Worm (Caenorhabditis elegans): ENCODE results near the gene lmd-5.

lmd-5 gene

ce11 chrV:7084612-7085139 is 38.8 kb upstream of the lmd-5 start, which contains the start of gene mys-1:
TSS of gene mys-1 (minus strand) at chrV:7084662.
- TF ChIP-seq snpc-1.3 (tag; optimal IDR thresholded peaks at IDR 0.05; ENCODE audit: insufficient read depth) (no peak), ztf-22 (GFP tag; optimal IDR thresholded peaks at IDR 0.05) (no peak), zim-3 (tag; optimal IDR thresholded peaks at IDR 0.05) (no peak), snpc-1.1 (tag; optimal IDR thresholded peaks at IDR 0.05; ENCODE audit: insufficient read depth) (no peak), D2030.7 (GFP tag; IDR thresholded peaks at IDR 0.05) (no peak), ekl-4 (GFP tag; IDR thresholded peaks at IDR 0.05) (no peak), lsl-1 (GFP tag; optimal IDR thresholded peaks at IDR 0.05) (peak; percentile 16), ztf-18 (tag; optimal IDR thresholded peaks at IDR 0.05) (peak; percentile 32), egrh-3 (GFP tag; IDR thresholded peaks at IDR 0.05) (peak; percentile 6; the same call in 1 of the 2 replicates), madf-10 (tag; optimal IDR thresholded peaks at IDR 0.05) (peak; percentile 11), madf-6 (GFP tag; IDR thresholded peaks at IDR 0.05) (peak; percentile 49), lsy-27 (tag; optimal IDR thresholded peaks at IDR 0.05; ENCODE audit: borderline replicate concordance, insufficient read depth) (no peak), rec-8 (tag; optimal IDR thresholded peaks at IDR 0.05) (peak in 1 of 2 experiments; percentile 16), F23B12.7 (tag; optimal IDR thresholded peaks at IDR 0.05; ENCODE audit: insufficient read depth) (peak; percentile 26), somi-1 (GFP tag; optimal IDR thresholded peaks at IDR 0.05) (no peak), rpc-1 (optimal IDR thresholded peaks at IDR 0.05) (no peak), rpc-1 (tag; optimal IDR thresholded peaks at IDR 0.05) (no peak), ceh-27 (GFP tag; optimal IDR thresholded peaks at IDR 0.05) (peak; percentile 13), ztf-6 (GFP tag; IDR thresholded peaks at IDR 0.05) (no peak), aptf-2 (GFP tag; conservative IDR thresholded peaks at IDR 0.05) (no peak), lin-54 (GFP tag; optimal IDR thresholded peaks at IDR 0.05) (peak; percentile 99), hrde-1 (tag; optimal IDR thresholded peaks at IDR 0.05; ENCODE audit: borderline replicate concordance) (no peak), K12H6.12 (tag; optimal IDR thresholded peaks at IDR 0.05) (peak; percentile 10), K11D2.4 (GFP tag; IDR thresholded peaks at IDR 0.05) (0 out of 2 replicates have a peak, but pooled peaks have one; percentile 27), tbp1 (GFP tag; optimal IDR thresholded peaks at IDR 0.05) (peak; percentile 14), attf-5 (GFP tag; optimal IDR thresholded peaks at IDR 0.05) (peak; percentile 17), dox-1 (GFP tag; IDR thresholded peaks at IDR 0.05) (peak; percentile 51; the same call in 1 of the 2 replicates), cebp-1 (GFP tag; IDR thresholded peaks at IDR 0.05) (no peak), cebp-1 (tag; optimal IDR thresholded peaks at IDR 0.05) (peak; percentile 70), mes-4 (tag; optimal IDR thresholded peaks at IDR 0.05) (no peak), bed-1 (GFP tag; IDR thresholded peaks at IDR 0.05) (no peak), atf-7 (tag; optimal IDR thresholded peaks at IDR 0.05) (no peak), lin-35 (GFP tag; optimal IDR thresholded peaks at IDR 0.05) (peak in 2 of 3 experiments; percentile 45 to 92), mcd-1 (GFP tag; IDR thresholded peaks at IDR 0.05) (peak; percentile 66), efl-1 (GFP tag; optimal IDR thresholded peaks at IDR 0.05) (peak; percentile 79), ztf-3 (GFP tag; optimal IDR thresholded peaks at IDR 0.05) (no peak), snpc-4 (GFP tag; optimal IDR thresholded peaks at IDR 0.05) (peak; percentile 42), snpc-4 (tag; optimal IDR thresholded peaks at IDR 0.05) (peak in 1 of 4 experiments; percentile 7), dpl-1 (GFP tag; optimal IDR thresholded peaks at IDR 0.05) (peak; percentile 86), ZK185.1 (tag; optimal IDR thresholded peaks at IDR 0.05; ENCODE audit: poor library complexity, severe bottlenecking) (peak; percentile 61), lin-26 (GFP tag; IDR thresholded peaks at IDR 0.05) (no peak), him-1 (tag; optimal IDR thresholded peaks at IDR 0.05) (peak; percentile 9), ceh-91 (GFP tag; IDR thresholded peaks at IDR 0.05) (no peak), pbrm-1 (GFP tag; IDR thresholded peaks at IDR 0.05) (no peak), aptf-3 (GFP tag; IDR thresholded peaks at IDR 0.05) (no peak), fkh-3 (tag; optimal IDR thresholded peaks at IDR 0.05) (no peak), dpff-1 (tag; optimal IDR thresholded peaks at IDR 0.05) (no peak)
